Fruit fly (Drosophila melanogaster) whole organism, embryonic: ENCODE measurements around the gene CG10137.

Experiments
- Antp ChIP-seq: fragments of 200-800 bp; sonication (Bioruptor generic); optimal IDR thresholded peaks from 3 replicates; lab custom pipeline; 2016; ENCODE audit warnings: missing biosample characterization, missing genetic modification characterization
- C15 ChIP-seq: fragments of 200-800 bp; sonication (Bioruptor generic); IDR thresholded peaks from 3 replicates; pipeline ENCODE4 v1.3.6; 2022; ENCODE audit warnings: missing biosample characterization, missing genetic modification characterization
- CG10366 ChIP-seq: fragments of 200-800 bp; sonication (Bioruptor generic); IDR thresholded peaks from 2 replicates; pipeline ENCODE4 v1.3.6; 2022; ENCODE audit warnings: missing biosample characterization, missing genetic modification characterization
- CG13296 ChIP-seq: fragments of 200-800 bp; sonication (Bioruptor generic); optimal IDR thresholded peaks from 3 replicates; lab custom pipeline; 2018; ENCODE audit warnings: missing biosample characterization, mild to moderate bottlenecking, missing genetic modification characterization
- CG15514 ChIP-seq: fragments of 200-800 bp; sonication (Bioruptor generic); optimal IDR thresholded peaks from 3 replicates; lab custom pipeline; 2017; ENCODE audit warnings: missing biosample characterization, missing genetic modification characterization, mild to moderate bottlenecking, moderate library complexity, missing genetic modification reagents
- CG15601 ChIP-seq: fragments of 200-800 bp; sonication (Bioruptor generic); optimal IDR thresholded peaks from 3 replicates; lab custom pipeline; 2019; ENCODE audit warnings: missing biosample characterization, mild to moderate bottlenecking, missing genetic modification characterization, moderate library complexity
- CG1647 ChIP-seq: fragments of 200-800 bp; sonication (Bioruptor generic); optimal IDR thresholded peaks from 3 replicates; lab custom pipeline; 2016; ENCODE audit warnings: missing biosample characterization, missing genetic modification characterization
- CG16779 ChIP-seq: fragments of 200-800 bp; sonication (Bioruptor generic); IDR thresholded peaks from 2 replicates; pipeline ENCODE4 v1.3.6; 2022; ENCODE audit warnings: missing biosample characterization, missing genetic modification characterization
- CG18619 ChIP-seq: fragments of 200-800 bp; sonication (Bioruptor generic); optimal IDR thresholded peaks from 3 replicates; lab custom pipeline; 2017; ENCODE audit warnings: missing biosample characterization, mild to moderate bottlenecking, missing genetic modification characterization
- CG2120 ChIP-seq: fragments of 200-800 bp; sonication (Bioruptor generic); optimal IDR thresholded peaks from 3 replicates; lab custom pipeline; 2016; ENCODE audit warnings: missing biosample characterization, missing genetic modification characterization
- CG2199 ChIP-seq: fragments of 200-800 bp; sonication (Bioruptor generic); IDR thresholded peaks from 3 replicates; pipeline ENCODE4 v1.3.6; 2022; ENCODE audit warnings: missing biosample characterization, missing genetic modification characterization
- CG34224 ChIP-seq: fragments of 200-800 bp; sonication (Bioruptor generic); IDR thresholded peaks from 3 replicates; pipeline ENCODE4 v1.3.6; 2022; ENCODE audit warnings: missing biosample characterization, missing genetic modification characterization; ENCODE audit not compliant: partially characterized antibody
- CG34376 ChIP-seq: fragments of 200-800 bp; sonication (Bioruptor generic); optimal IDR thresholded peaks from 2 replicates; lab custom pipeline; 2018; ENCODE audit warnings: missing biosample characterization, mild to moderate bottlenecking, missing genetic modification characterization
- CG3838 ChIP-seq: fragments of 200-800 bp; sonication (Bioruptor generic); optimal IDR thresholded peaks from 3 replicates; lab custom pipeline; 2016; ENCODE audit warnings: missing biosample characterization, missing genetic modification characterization
- CG3847 ChIP-seq: fragments of 200-800 bp; sonication (Bioruptor generic); IDR thresholded peaks from 2 replicates; pipeline ENCODE4 v1.3.6; 2022; ENCODE audit warnings: missing biosample characterization, missing genetic modification characterization
- CG42726 ChIP-seq: fragments of 200-800 bp; sonication (Bioruptor generic); IDR thresholded peaks from 2 replicates; pipeline ENCODE4 v1.3.6; 2022; ENCODE audit warnings: missing biosample characterization, missing genetic modification characterization; ENCODE audit not compliant: partially characterized antibody
- CG4424 ChIP-seq: fragments of 200-800 bp; sonication (Bioruptor generic); optimal IDR thresholded peaks from 3 replicates; lab custom pipeline; 2016; ENCODE audit warnings: missing biosample characterization, missing genetic modification characterization
- CG4854 ChIP-seq: fragments of 200-800 bp; sonication (Bioruptor generic); optimal IDR thresholded peaks from 2 replicates; lab custom pipeline; 2016; ENCODE audit warnings: missing biosample characterization, missing genetic modification characterization, inconsistent platforms
- CG7745 ChIP-seq: fragments of 200-800 bp; sonication (Bioruptor generic); optimal IDR thresholded peaks from 2 replicates; lab custom pipeline; 2018; ENCODE audit warnings: missing biosample characterization, mild to moderate bottlenecking, missing genetic modification characterization, moderate library complexity
- CG8089 ChIP-seq: fragments of 200-800 bp; sonication (Bioruptor generic); optimal IDR thresholded peaks from 3 replicates; lab custom pipeline; 2016; ENCODE audit warnings: missing biosample characterization, missing genetic modification characterization
- CG8765 ChIP-seq: fragments of 200-800 bp; sonication (Bioruptor generic); IDR thresholded peaks from 2 replicates; pipeline ENCODE4 v1.3.6; 2022; ENCODE audit warnings: missing biosample characterization, missing genetic modification characterization
- Camta ChIP-seq: fragments of 200-800 bp; sonication (Bioruptor generic); optimal IDR thresholded peaks from 2 replicates; lab custom pipeline; 2016; ENCODE audit warnings: missing biosample characterization, missing genetic modification characterization
- D ChIP-seq, 2 experiments: fragments of 200-800 bp in 1 of 2; fragments of >200 bp in 1 of 2; sonication (Bioruptor generic) in 1 of 2; optimal IDR thresholded peaks; 2 replicates in 1 of 2; 3 replicates in 1 of 2; lab custom pipeline; 2017; ENCODE audit warnings: mild to moderate bottlenecking in 1 of 2, missing biosample characterization in 1 of 2, missing genetic modification characterization in 1 of 2, missing genetic modification reagents in 1 of 2
- Fer3 ChIP-seq: fragments of 200-800 bp; sonication (Bioruptor generic); optimal IDR thresholded peaks from 2 replicates; lab custom pipeline; 2018; ENCODE audit warnings: missing biosample characterization, mild to moderate bottlenecking, missing genetic modification characterization, moderate library complexity
- H2.0 ChIP-seq: fragments of 200-800 bp; sonication (Bioruptor generic); IDR thresholded peaks from 2 replicates; pipeline ENCODE4 v1.3.6; 2022; ENCODE audit warnings: missing biosample characterization, missing genetic modification characterization
- Hmx ChIP-seq: fragments of 200-800 bp; sonication (Bioruptor generic); optimal IDR thresholded peaks from 2 replicates; lab custom pipeline; 2016; ENCODE audit warnings: missing biosample characterization, missing genetic modification characterization
- Lhr ChIP-seq: fragments of 200-800 bp; sonication (Bioruptor generic); optimal IDR thresholded peaks from 3 replicates; lab custom pipeline; 2017; ENCODE audit warnings: mild to moderate bottlenecking, missing biosample characterization, missing genetic modification reagents, missing genetic modification characterization
- Mad ChIP-seq: fragments of 200-800 bp; sonication (Bioruptor generic); optimal IDR thresholded peaks from 2 replicates; lab custom pipeline; 2016; ENCODE audit warnings: missing biosample characterization, missing genetic modification characterization
- Med ChIP-seq: fragments of 200-800 bp; sonication (Bioruptor generic); peaks from one replicate; lab custom pipeline; 2016; ENCODE audit warnings: missing biosample characterization, missing genetic modification characterization, mild to moderate bottlenecking, inconsistent platforms, moderate library complexity
- NFAT ChIP-seq: fragments of 200-800 bp; sonication (Bioruptor generic); IDR thresholded peaks from 2 replicates; pipeline ENCODE4 v1.3.6; 2022; ENCODE audit warnings: missing biosample characterization, missing genetic modification characterization
- Neu2 ChIP-seq: fragments of 200-800 bp; sonication (Bioruptor generic); optimal IDR thresholded peaks from 3 replicates; lab custom pipeline; 2016; ENCODE audit warnings: missing biosample characterization, missing genetic modification characterization, borderline replicate concordance
- Oli ChIP-seq: fragments of 200-800 bp; sonication (Bioruptor generic); optimal IDR thresholded peaks from 2 replicates; lab custom pipeline; 2018; ENCODE audit warnings: missing biosample characterization, mild to moderate bottlenecking, missing genetic modification characterization, moderate library complexity
- PHDP ChIP-seq: fragments of 200-800 bp; sonication (Bioruptor generic); optimal IDR thresholded peaks from 3 replicates; lab custom pipeline; 2018; ENCODE audit warnings: missing biosample characterization, mild to moderate bottlenecking, missing genetic modification characterization, moderate library complexity
- TFAM ChIP-seq: fragments of 200-800 bp; sonication (Bioruptor generic); optimal IDR thresholded peaks from 2 replicates; lab custom pipeline; 2017; ENCODE audit warnings: missing biosample characterization, missing genetic modification characterization, inconsistent platforms
- ara ChIP-seq: fragments of 200-800 bp; sonication (Bioruptor generic); IDR thresholded peaks from 2 replicates; pipeline ENCODE4 v1.3.6; 2022; ENCODE audit warnings: missing biosample characterization, missing genetic modification characterization
- ato ChIP-seq: fragments of 200-800 bp; sonication (Bioruptor generic); IDR thresholded peaks from 2 replicates; pipeline ENCODE4 v1.3.6; 2022; ENCODE audit warnings: missing biosample characterization, missing genetic modification characterization; ENCODE audit not compliant: partially characterized antibody
- bab2 ChIP-seq: fragments of 200-800 bp; sonication (Bioruptor generic); optimal IDR thresholded peaks from 2 replicates; lab custom pipeline; 2016; ENCODE audit warnings: missing biosample characterization, missing genetic modification characterization
- bigmax ChIP-seq: fragments of 200-800 bp; sonication (Bioruptor generic); optimal IDR thresholded peaks from 2 replicates; lab custom pipeline; 2018; ENCODE audit warnings: missing biosample characterization, mild to moderate bottlenecking, missing genetic modification characterization
- dysf ChIP-seq: fragments of 200-800 bp; sonication (Bioruptor generic); IDR thresholded peaks from 3 replicates; pipeline ENCODE4 v1.3.6; 2022; ENCODE audit warnings: missing biosample characterization, missing genetic modification characterization
- emc ChIP-seq: fragments of 200-800 bp; sonication (Bioruptor generic); optimal IDR thresholded peaks from 2 replicates; lab custom pipeline; 2016; ENCODE audit warnings: missing biosample characterization, missing genetic modification characterization
- fd64A ChIP-seq: fragments of 200-800 bp; sonication (Bioruptor generic); optimal IDR thresholded peaks from 3 replicates; lab custom pipeline; 2018; ENCODE audit warnings: missing biosample characterization, mild to moderate bottlenecking, missing genetic modification characterization
- gce ChIP-seq: fragments of 200-800 bp; sonication (Bioruptor generic); IDR thresholded peaks from 3 replicates; pipeline ENCODE4 v1.3.6; 2022; ENCODE audit warnings: missing biosample characterization, missing genetic modification characterization
- lola ChIP-seq, 3 experiments: fragments of >200 bp in 2 of 3; fragments of 200-800 bp in 1 of 3; sonication (Bioruptor generic) in 1 of 3; optimal IDR thresholded peaks; 2 replicates each; lab custom pipeline; 2017 to 2019; ENCODE audit warnings: missing biosample characterization in 3 of 3, missing genetic modification characterization in 3 of 3, mild to moderate bottlenecking in 1 of 3, moderate library complexity in 1 of 3
- prd ChIP-seq, 3 experiments: fragments of >200 bp in 2 of 3; fragments of 200-800 bp in 1 of 3; sonication (Bioruptor generic) in 1 of 3; optimal IDR thresholded peaks in 2 of 3; IDR thresholded peaks in 1 of 3; 2 replicates in 2 of 3; 3 replicates in 1 of 3; pipeline versions ENCODE4 v1.3.6 to Lab custom; 2017 to 2022; ENCODE audit warnings: missing biosample characterization in 1 of 3, missing genetic modification characterization in 1 of 3
- slou ChIP-seq: fragments of 200-800 bp; sonication (Bioruptor generic); optimal IDR thresholded peaks from 3 replicates; lab custom pipeline; 2016; ENCODE audit warnings: missing biosample characterization, missing genetic modification characterization
- sr ChIP-seq: fragments of 200-800 bp; sonication (Bioruptor generic); IDR thresholded peaks from 3 replicates; pipeline ENCODE4 v1.3.6; 2022; ENCODE audit warnings: missing biosample characterization, missing genetic modification characterization
- trem ChIP-seq: fragments of 200-800 bp; optimal IDR thresholded peaks from 3 replicates; lab custom pipeline; 2019; ENCODE audit warnings: missing biosample characterization, mild to moderate bottlenecking, missing genetic modification characterization, moderate library complexity
- vvl ChIP-seq: fragments of 200-800 bp; sonication (Bioruptor generic); IDR thresholded peaks from 2 replicates; pipeline ENCODE4 v1.3.6; 2022; ENCODE audit warnings: missing biosample characterization, missing genetic modification characterization
- wor ChIP-seq: fragments of 200-800 bp; sonication (Bioruptor generic); IDR thresholded peaks from 2 replicates; pipeline ENCODE4 v1.3.6; 2022; ENCODE audit warnings: missing biosample characterization, missing genetic modification characterization

The CG10137 gene

dm6 chr2L:19537779-19538456 lies 11.4 kb downstream of the CG10137 start, which contains the start of gene CG13082 (continued):
- no peak for TF ChIP-seq C15
- TF ChIP-seq ato (GFP tag; lab: Robert Waterston, UW), result no peak
- TF ChIP-seq Lhr (GFP tag; lab: Kevin White, UChicago), result peak; percentile 44
- no peak for TF ChIP-seq CG18619
- TF ChIP-seq TFAM (GFP tag; lab: Kevin White, UChicago), result no peak
- no peak for TF ChIP-seq prd (optimal IDR thresholded peaks at IDR 0.05; lab: Kevin White, UChicago)
- peak; percentile 64; the same call in 2 of the 3 replicates for TF ChIP-seq prd (GFP tag; IDR thresholded peaks at IDR 0.05; lab: Robert Waterston, UW)
- TF ChIP-seq CG10366 (GFP tag; lab: Robert Waterston, UW), result no peak; the same call in 1 of the 2 replicates
- peak; percentile 55 for TF ChIP-seq bab2 (GFP tag; lab: Kevin White, UChicago)
- TF ChIP-seq CG15514 (GFP tag; lab: Kevin White, UChicago), result no peak
- TF ChIP-seq CG2120, result no peak
- no peak for TF ChIP-seq slou (GFP tag; lab: Kevin White, UChicago)
- no peak for TF ChIP-seq CG8765
- TF ChIP-seq CG34376 (GFP tag; lab: Kevin White, UChicago), result no peak
- peak; percentile 50 for TF ChIP-seq Oli (tag; lab: Kevin White, UChicago)
- TF ChIP-seq fd64A (GFP tag; lab: Kevin White, UChicago), result no peak
- TF ChIP-seq CG4424 (GFP tag; lab: Kevin White, UChicago), result peak; percentile 75
- TF ChIP-seq Hmx (GFP tag; lab: Kevin White, UChicago), result peak; percentile 36
- peak; percentile 36; the same call in 1 of the 2 replicates for TF ChIP-seq vvl (GFP tag; lab: Robert Waterston, UW)
- peak; percentile 47 for TF ChIP-seq PHDP
- TF ChIP-seq H2.0 (GFP tag; lab: Robert Waterston, UW), result no peak
- no peak; the same call in 1 of the 2 replicates for TF ChIP-seq NFAT
- no peak for TF ChIP-seq CG2199
- TF ChIP-seq Antp (GFP tag; lab: Kevin White, UChicago), result peak; percentile 16
- peak; percentile 77 for TF ChIP-seq CG15601 (tag; lab: Kevin White, UChicago)
- no peak for TF ChIP-seq emc (GFP tag; lab: Kevin White, UChicago)
- TF ChIP-seq CG13296 (GFP tag; lab: Kevin White, UChicago), result no peak
- no peak for TF ChIP-seq bigmax (GFP tag; lab: Kevin White, UChicago)
- TF ChIP-seq CG4854, result no peak
- no peak for TF ChIP-seq CG3838
- TF ChIP-seq CG8089, result no peak
- TF ChIP-seq Mad (GFP tag; lab: Kevin White, UChicago), result peak; percentile 6
- TF ChIP-seq CG34224 (GFP tag; lab: Robert Waterston, UW), result no peak
- no peak for TF ChIP-seq wor (GFP tag; lab: Robert Waterston, UW)
- no peak for TF ChIP-seq Fer3
- TF ChIP-seq lola (GFP tag; optimal IDR thresholded peaks at IDR 0.05; lab: Kevin White, UChicago), result peak in 1 of 3 experiments; percentile 80
- no peak for TF ChIP-seq CG7745 (tag; lab: Kevin White, UChicago)
- no peak for TF ChIP-seq Neu2 (GFP tag; lab: Kevin White, UChicago)
- no peak for TF ChIP-seq CG42726 (GFP tag; lab: Robert Waterston, UW)
- no peak for TF ChIP-seq CG16779 (GFP tag; lab: Robert Waterston, UW)
- TF ChIP-seq Med (GFP tag; lab: Kevin White, UChicago), result peak; percentile 50
- TF ChIP-seq dysf (GFP tag; lab: Robert Waterston, UW), result 0 out of 3 replicates have a peak, but pooled peaks have one; percentile 17
- TF ChIP-seq CG1647 (GFP tag; lab: Kevin White, UChicago), result no peak
- no peak for TF ChIP-seq CG3847
- TF ChIP-seq trem, result peak; percentile 56
- peak; percentile 51; the same call in 1 of the 2 replicates for TF ChIP-seq ara
- no peak for TF ChIP-seq gce (GFP tag; lab: Robert Waterston, UW)
- peak; percentile 50 for TF ChIP-seq Camta (GFP tag; lab: Kevin White, UChicago)
- no peak for TF ChIP-seq sr (GFP tag; lab: Robert Waterston, UW)
- no peak for TF ChIP-seq D (optimal IDR thresholded peaks at IDR 0.05; lab: Kevin White, UChicago)
- peak; percentile 75 for TF ChIP-seq D (GFP tag; optimal IDR thresholded peaks at IDR 0.05; lab: Kevin White, UChicago)
